Worm (Caenorhabditis elegans): ENCODE measurements around the gene F41C3.7.
"Not testable (repeated sequence)": the region's sequence is repeated elsewhere in the genome, so short reads cannot be mapped to it uniquely, and the experiment has no call there.

DNA sequence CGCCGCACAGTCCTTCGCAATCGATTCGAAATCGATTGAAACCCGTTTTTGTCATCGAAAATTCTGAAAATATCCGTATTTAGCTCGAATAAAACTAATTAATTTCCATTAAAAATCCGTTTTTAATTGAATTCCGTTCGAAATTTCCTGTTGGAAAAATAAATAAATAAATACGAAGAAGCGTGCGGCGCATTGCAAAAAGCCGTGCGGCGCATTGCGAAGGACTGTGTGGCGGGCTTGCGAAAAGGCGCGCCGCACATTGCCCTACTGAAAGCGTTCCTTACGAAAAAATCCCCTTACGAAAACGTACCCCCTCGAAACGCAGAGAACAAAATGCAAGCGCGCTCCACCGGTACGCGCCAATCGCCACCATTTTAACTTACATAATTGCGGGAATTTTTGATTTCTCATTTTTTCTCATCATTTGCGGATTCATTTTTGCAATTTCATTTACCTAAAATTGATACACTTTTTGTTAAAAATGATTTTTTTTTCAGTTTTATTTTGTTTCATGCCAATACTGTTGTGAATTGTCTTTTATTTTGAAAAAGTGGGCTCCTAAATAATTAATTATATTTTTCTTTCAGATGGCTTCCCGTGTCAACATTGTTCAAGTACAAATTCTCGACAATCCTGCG is 28.2 kb upstream of the F41C3.7 start, which contains the start of gene unc-85:
- not testable (repeated sequence) for TF ChIP-seq unc-62 (GFP tag; optimal IDR thresholded peaks at IDR 0.05); nhr-12 (tag; optimal IDR thresholded peaks at IDR 0.05)
- TF ChIP-seq egl-13 (tag; optimal IDR thresholded peaks at IDR 0.05), result peak; percentile 52
- peak; percentile 52 for TF ChIP-seq jun-1 (tag; optimal IDR thresholded peaks at IDR 0.05)
- peak; percentile 58; the same call in 1 of the 2 replicates for TF ChIP-seq unc-98 (GFP tag; IDR thresholded peaks at IDR 0.05)

Measured in whole organism, L1 larva.